Fruit fly (Drosophila melanogaster) whole organism, embryonic: ENCODE data around the gene CtsF.

Source experiments
- B-H2 ChIP-seq: fragments of 200-800 bp; sonication (Bioruptor generic); optimal IDR thresholded peaks from 2 replicates; lab custom pipeline; 2018; ENCODE audit warnings: missing biosample characterization, mild to moderate bottlenecking, missing genetic modification characterization
- BEAF-32 ChIP-seq: fragments of 200-800 bp; sonication (Bioruptor generic); optimal IDR thresholded peaks from 3 replicates; lab custom pipeline; 2017; ENCODE audit warnings: missing biosample characterization, missing genetic modification characterization, mild to moderate bottlenecking, moderate library complexity, missing genetic modification reagents
- CG10267 ChIP-seq: fragments of 200-800 bp; sonication (Bioruptor generic); optimal IDR thresholded peaks from 2 replicates; lab custom pipeline; 2018; ENCODE audit warnings: missing biosample characterization, mild to moderate bottlenecking, missing genetic modification characterization, moderate library complexity
- CG12744 ChIP-seq: fragments of 200-800 bp; sonication (Bioruptor generic); optimal IDR thresholded peaks from 2 replicates; lab custom pipeline; 2016; ENCODE audit warnings: missing biosample characterization, missing genetic modification characterization
- CG13287 ChIP-seq: fragments of 200-800 bp; sonication (Bioruptor generic); IDR thresholded peaks from 2 replicates; pipeline ENCODE4 v1.3.6; 2022; ENCODE audit warnings: missing biosample characterization, missing genetic modification characterization; ENCODE audit not compliant: partially characterized antibody
- CG13296 ChIP-seq: fragments of 200-800 bp; sonication (Bioruptor generic); optimal IDR thresholded peaks from 3 replicates; lab custom pipeline; 2018; ENCODE audit warnings: missing biosample characterization, mild to moderate bottlenecking, missing genetic modification characterization
- CG15269 ChIP-seq: fragments of 200-800 bp; sonication (Bioruptor generic); optimal IDR thresholded peaks from 2 replicates; lab custom pipeline; 2018; ENCODE audit warnings: missing biosample characterization, mild to moderate bottlenecking, missing genetic modification characterization, moderate library complexity
- CG15601 ChIP-seq: fragments of 200-800 bp; sonication (Bioruptor generic); optimal IDR thresholded peaks from 3 replicates; lab custom pipeline; 2019; ENCODE audit warnings: missing biosample characterization, mild to moderate bottlenecking, missing genetic modification characterization, moderate library complexity
- CG1603 ChIP-seq: fragments of 200-800 bp; sonication (Bioruptor generic); optimal IDR thresholded peaks from 2 replicates; lab custom pipeline; 2019; ENCODE audit warnings: missing biosample characterization, mild to moderate bottlenecking, missing genetic modification characterization, moderate library complexity
- CG17385 ChIP-seq: fragments of 200-800 bp; sonication (Bioruptor generic); optimal IDR thresholded peaks from 3 replicates; lab custom pipeline; 2018; ENCODE audit warnings: missing biosample characterization, mild to moderate bottlenecking, missing genetic modification characterization
- CG17829 ChIP-seq: fragments of 200-800 bp; optimal IDR thresholded peaks from 2 replicates; lab custom pipeline; 2019; ENCODE audit warnings: missing biosample characterization, mild to moderate bottlenecking, missing genetic modification characterization, moderate library complexity
- CG32532 ChIP-seq: fragments of 200-800 bp; sonication (Bioruptor generic); IDR thresholded peaks from 2 replicates; pipeline ENCODE4 v1.3.6; 2022; ENCODE audit warnings: missing biosample characterization, missing genetic modification characterization
- CG32767 ChIP-seq: fragments of 200-800 bp; sonication (Bioruptor generic); IDR thresholded peaks from 2 replicates; pipeline ENCODE4 v1.3.6; 2022; ENCODE audit warnings: missing biosample characterization, missing genetic modification characterization
- CG33213 ChIP-seq: fragments of 200-800 bp; sonication (Bioruptor generic); optimal IDR thresholded peaks from 3 replicates; lab custom pipeline; 2016; ENCODE audit warnings: missing biosample characterization, missing genetic modification characterization
- CG42726 ChIP-seq: fragments of 200-800 bp; sonication (Bioruptor generic); IDR thresholded peaks from 2 replicates; pipeline ENCODE4 v1.3.6; 2022; ENCODE audit warnings: missing biosample characterization, missing genetic modification characterization; ENCODE audit not compliant: partially characterized antibody
- CG4820 ChIP-seq: fragments of 200-800 bp; sonication (Bioruptor generic); optimal IDR thresholded peaks from 3 replicates; lab custom pipeline; 2016; ENCODE audit warnings: missing biosample characterization, missing genetic modification characterization
- CG6683 ChIP-seq: fragments of 200-800 bp; sonication (Bioruptor generic); optimal IDR thresholded peaks from 2 replicates; lab custom pipeline; 2017; ENCODE audit warnings: missing biosample characterization, mild to moderate bottlenecking, missing genetic modification characterization, missing genetic modification reagents
- CG8765 ChIP-seq: fragments of 200-800 bp; sonication (Bioruptor generic); IDR thresholded peaks from 2 replicates; pipeline ENCODE4 v1.3.6; 2022; ENCODE audit warnings: missing biosample characterization, missing genetic modification characterization
- CG9797 ChIP-seq: fragments of 200-800 bp; sonication (Bioruptor generic); optimal IDR thresholded peaks from 3 replicates; lab custom pipeline; 2018; ENCODE audit warnings: missing biosample characterization, mild to moderate bottlenecking, missing genetic modification characterization
- CG9817 ChIP-seq: fragments of 200-800 bp; sonication (Bioruptor generic); optimal IDR thresholded peaks from 2 replicates; lab custom pipeline; 2018; ENCODE audit warnings: missing biosample characterization, mild to moderate bottlenecking, missing genetic modification characterization, moderate library complexity
- CHES-1-like ChIP-seq: fragments of 200-800 bp; sonication (Bioruptor generic); optimal IDR thresholded peaks from 2 replicates; lab custom pipeline; 2016; ENCODE audit warnings: missing biosample characterization, missing genetic modification characterization
- CoRest ChIP-seq: fragments of 200-800 bp; sonication (Bioruptor generic); optimal IDR thresholded peaks from 3 replicates; lab custom pipeline; 2018; ENCODE audit warnings: missing biosample characterization, mild to moderate bottlenecking, missing genetic modification characterization, moderate library complexity
- Dip3 ChIP-seq: fragments of 200-800 bp; sonication (Bioruptor generic); optimal IDR thresholded peaks from 3 replicates; lab custom pipeline; 2016; ENCODE audit warnings: missing biosample characterization, missing genetic modification characterization
- Ets97D ChIP-seq: fragments of 200-800 bp; sonication (Bioruptor generic); optimal IDR thresholded peaks from 3 replicates; lab custom pipeline; 2016; ENCODE audit warnings: missing biosample characterization, missing genetic modification characterization
- Gug ChIP-seq: fragments of 200-800 bp; sonication (Bioruptor generic); IDR thresholded peaks from 4 replicates; pipeline ENCODE4 v1.3.6; 2022; ENCODE audit warnings: missing biosample characterization, missing genetic modification characterization
- HmgD ChIP-seq: fragments of 200-800 bp; sonication (Bioruptor generic); optimal IDR thresholded peaks from 3 replicates; lab custom pipeline; 2016; ENCODE audit warnings: missing biosample characterization, missing genetic modification characterization
- Myb ChIP-seq: fragments of 200-800 bp; sonication (Bioruptor generic); optimal IDR thresholded peaks from 2 replicates; lab custom pipeline; 2016; ENCODE audit warnings: missing biosample characterization, missing genetic modification characterization
- Neu2 ChIP-seq: fragments of 200-800 bp; sonication (Bioruptor generic); optimal IDR thresholded peaks from 3 replicates; lab custom pipeline; 2016; ENCODE audit warnings: missing biosample characterization, missing genetic modification characterization, borderline replicate concordance
- Nf-YB ChIP-seq: fragments of 200-800 bp; sonication (Bioruptor generic); optimal IDR thresholded peaks from 3 replicates; lab custom pipeline; 2019; ENCODE audit warnings: missing biosample characterization, mild to moderate bottlenecking, missing genetic modification characterization, moderate library complexity
- PHDP ChIP-seq: fragments of 200-800 bp; sonication (Bioruptor generic); optimal IDR thresholded peaks from 3 replicates; lab custom pipeline; 2018; ENCODE audit warnings: missing biosample characterization, mild to moderate bottlenecking, missing genetic modification characterization, moderate library complexity
- bab2 ChIP-seq: fragments of 200-800 bp; sonication (Bioruptor generic); optimal IDR thresholded peaks from 2 replicates; lab custom pipeline; 2016; ENCODE audit warnings: missing biosample characterization, missing genetic modification characterization
- bcd ChIP-seq: fragments of 200-800 bp; sonication (Bioruptor generic); optimal IDR thresholded peaks from 2 replicates; lab custom pipeline; 2017; ENCODE audit warnings: missing biosample characterization, mild to moderate bottlenecking, missing genetic modification characterization
- cwo ChIP-seq: fragments of 200-800 bp; sonication (Bioruptor generic); optimal IDR thresholded peaks from 3 replicates; lab custom pipeline; 2017; ENCODE audit warnings: missing biosample characterization, missing genetic modification characterization, mild to moderate bottlenecking, moderate library complexity, missing genetic modification reagents
- gce ChIP-seq: fragments of 200-800 bp; sonication (Bioruptor generic); IDR thresholded peaks from 3 replicates; pipeline ENCODE4 v1.3.6; 2022; ENCODE audit warnings: missing biosample characterization, missing genetic modification characterization
- gcm ChIP-seq: fragments of 200-800 bp; sonication (Bioruptor generic); optimal IDR thresholded peaks from 2 replicates; lab custom pipeline; 2019; ENCODE audit warnings: missing biosample characterization, mild to moderate bottlenecking, missing genetic modification characterization, moderate library complexity
- gsb-n ChIP-seq: fragments of 200-800 bp; sonication (Bioruptor generic); optimal IDR thresholded peaks from 3 replicates; lab custom pipeline; 2018; ENCODE audit warnings: missing biosample characterization, mild to moderate bottlenecking, missing genetic modification characterization
- gt ChIP-seq: fragments of 200-800 bp; sonication (Bioruptor generic); IDR thresholded peaks from 2 replicates; pipeline ENCODE4 v1.3.6; 2022; ENCODE audit warnings: missing biosample characterization, missing genetic modification characterization
- hkb ChIP-seq, 2 experiments: fragments of 200-800 bp in 1 of 2; fragments of >200 bp in 1 of 2; sonication (Bioruptor generic) in 1 of 2; IDR thresholded peaks in 1 of 2; optimal IDR thresholded peaks in 1 of 2; 2 replicates each; pipeline versions ENCODE4 v1.3.6 to Lab custom; 2017 to 2022; ENCODE audit warnings: missing biosample characterization in 1 of 2, missing genetic modification characterization in 1 of 2
- insv ChIP-seq, 2 experiments: fragments of 200-800 bp; sonication (Bioruptor generic); optimal IDR thresholded peaks; 3 replicates each; lab custom pipeline; 2016 to 2018; ENCODE audit warnings: missing biosample characterization in 2 of 2, missing genetic modification characterization in 2 of 2
- lbe ChIP-seq: fragments of 200-800 bp; sonication (Bioruptor generic); optimal IDR thresholded peaks from 2 replicates; lab custom pipeline; 2016; ENCODE audit warnings: missing biosample characterization, mild to moderate bottlenecking, missing genetic modification characterization
- mld ChIP-seq: fragments of 200-800 bp; sonication (Bioruptor generic); IDR thresholded peaks from 3 replicates; pipeline ENCODE4 v1.3.6; 2022; ENCODE audit warnings: missing biosample characterization, missing genetic modification characterization; ENCODE audit not compliant: partially characterized antibody
- nmo ChIP-seq: fragments of 200-800 bp; sonication (Bioruptor generic); optimal IDR thresholded peaks from 2 replicates; lab custom pipeline; 2018; ENCODE audit warnings: missing biosample characterization, mild to moderate bottlenecking, missing genetic modification characterization, moderate library complexity
- odd ChIP-seq: fragments of 200-800 bp; sonication (Bioruptor generic); optimal IDR thresholded peaks from 2 replicates; lab custom pipeline; 2017; ENCODE audit warnings: missing biosample characterization, mild to moderate bottlenecking, missing genetic modification characterization
- pan ChIP-seq, 4 experiments: fragments of >200 bp in 3 of 4; fragments of 200-800 bp in 1 of 4; sonication (Bioruptor generic) in 1 of 4; optimal IDR thresholded peaks in 3 of 4; IDR thresholded peaks in 1 of 4; 2 replicates each; pipeline versions ENCODE4 v1.3.6 to Lab custom; 2017 to 2022; ENCODE audit warnings: missing biosample characterization in 2 of 4, missing genetic modification characterization in 2 of 4, mixed read lengths in 1 of 4
- phol ChIP-seq: fragments of 200-800 bp; sonication (Bioruptor generic); optimal IDR thresholded peaks from 3 replicates; lab custom pipeline; 2018; ENCODE audit warnings: missing biosample characterization, mild to moderate bottlenecking, missing genetic modification characterization, moderate library complexity
- row ChIP-seq: fragments of 200-800 bp; sonication (Bioruptor generic); IDR thresholded peaks from 3 replicates; pipeline ENCODE4 v1.3.6; 2022; ENCODE audit warnings: missing biosample characterization, missing genetic modification characterization
- sisA ChIP-seq: fragments of 200-800 bp; sonication (Bioruptor generic); IDR thresholded peaks from 2 replicates; pipeline ENCODE4 v1.3.6; 2022; ENCODE audit warnings: missing biosample characterization, missing genetic modification characterization
- trem ChIP-seq: fragments of 200-800 bp; optimal IDR thresholded peaks from 3 replicates; lab custom pipeline; 2019; ENCODE audit warnings: missing biosample characterization, mild to moderate bottlenecking, missing genetic modification characterization, moderate library complexity

CtsF gene

DNA sequence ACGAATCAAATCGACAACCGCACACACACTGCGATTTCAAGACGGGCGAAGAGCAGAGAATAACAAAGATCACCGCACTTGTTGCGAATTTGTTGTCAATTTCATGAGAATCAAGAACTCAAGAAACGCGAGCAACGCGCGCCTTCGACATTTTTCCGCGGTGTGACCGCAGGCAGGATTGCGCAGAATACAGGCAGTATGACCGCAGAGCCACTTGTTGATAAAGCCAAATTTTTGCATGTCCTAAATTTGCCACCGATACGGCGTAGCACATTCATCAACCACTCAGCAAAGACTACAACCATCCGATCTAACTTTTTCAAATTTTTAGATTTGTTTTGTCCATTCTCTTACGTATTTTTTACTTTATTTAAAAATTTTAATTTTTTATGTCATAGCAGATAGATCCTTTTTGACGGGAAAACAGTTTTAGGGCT is 34.2 kb downstream of the CtsF start, which contains the start of gene cno:
TSS of gene cno (minus strand) at position 179 of the 437 bp plus-strand sequence.
- TF ChIP-seq BEAF-32 (GFP tag; lab: Kevin White, UChicago) (peak; percentile 59), gce (GFP tag; lab: Robert Waterston, UW) (peak; percentile 38; the same call in 1 of the 3 replicates), CG13296 (GFP tag; lab: Kevin White, UChicago) (peak; percentile 48), Dip3 (GFP tag; lab: Kevin White, UChicago) (peak; percentile 30), CG10267 (peak; percentile 45), HmgD (GFP tag; lab: Kevin White, UChicago) (peak; percentile 45), cwo (GFP tag; lab: Kevin White, UChicago) (no peak), B-H2 (GFP tag; lab: Kevin White, UChicago) (peak; percentile 26), CG42726 (GFP tag; lab: Robert Waterston, UW) (peak; percentile 48; the same call in 1 of the 2 replicates), hkb (optimal IDR thresholded peaks at IDR 0.05; lab: Kevin White, UChicago) (peak; percentile 56), hkb (GFP tag; IDR thresholded peaks at IDR 0.05; lab: Robert Waterston, UW) (0 out of 2 replicates have a peak, but pooled peaks have one; percentile 12), CG4820 (GFP tag; lab: Kevin White, UChicago) (no peak), bcd (peak; percentile 2), gcm (GFP tag; lab: Kevin White, UChicago) (peak; percentile 12), Neu2 (GFP tag; lab: Kevin White, UChicago) (no peak), phol (tag; lab: Kevin White, UChicago) (peak; percentile 67), bab2 (no peak), CG9797 (peak; percentile 99), CG33213 (GFP tag; lab: Kevin White, UChicago) (peak; percentile 94), Ets97D (GFP tag; lab: Kevin White, UChicago) (peak; percentile 65), Gug (GFP tag; lab: Robert Waterston, UW) (no peak), sisA (no peak), CG8765 (GFP tag; lab: Robert Waterston, UW) (no peak), odd (GFP tag; lab: Kevin White, UChicago) (no peak), gt (GFP tag; lab: Robert Waterston, UW) (no peak), CHES-1-like (GFP tag; lab: Kevin White, UChicago) (peak; percentile 28), mld (no peak), CG6683 (GFP tag; lab: Kevin White, UChicago) (no peak), Nf-YB (no peak), gsb-n (tag; lab: Kevin White, UChicago) (no peak), CG15601 (peak; percentile 67), trem (tag; lab: Kevin White, UChicago) (peak; percentile 72), row (no peak; the same call in 2 of the 3 replicates), nmo (GFP tag; lab: Kevin White, UChicago) (peak; percentile 62), PHDP (tag; lab: Kevin White, UChicago) (peak; percentile 21), CG13287 (GFP tag; lab: Robert Waterston, UW) (peak; percentile 64), insv (GFP tag; optimal IDR thresholded peaks at IDR 0.05; lab: Kevin White, UChicago) (peak in 1 of 2 experiments; percentile 8), CG12744 (no peak), Myb (GFP tag; lab: Kevin White, UChicago) (peak; percentile 57), pan (optimal IDR thresholded peaks at IDR 0.05; lab: Kevin White, UChicago) (no peak), pan (GFP tag; optimal IDR thresholded peaks at IDR 0.05 in 1 of 2, IDR thresholded peaks at IDR 0.05 in 1 of 2) (no peak), CG17385 (GFP tag; lab: Kevin White, UChicago) (peak; percentile 28), CG32532 (GFP tag; lab: Robert Waterston, UW) (0 out of 2 replicates have a peak, but pooled peaks have one; percentile 29), CG1603 (tag; lab: Kevin White, UChicago) (peak; percentile 59), CG15269 (tag; lab: Kevin White, UChicago) (peak; percentile 21), CG32767 (GFP tag; lab: Robert Waterston, UW) (0 out of 2 replicates have a peak, but pooled peaks have one; percentile 12), CoRest (tag; lab: Kevin White, UChicago) (peak; percentile 51), lbe (GFP tag; lab: Kevin White, UChicago) (peak; percentile 24), CG9817 (tag; lab: Kevin White, UChicago) (no peak), CG17829 (peak; percentile 61)
